Worm (Caenorhabditis elegans) whole organism, L4/young adult: ENCODE results near the gene R12B2.7.

Experiments
- dao-5 ChIP-seq: sonication (generic microtip); optimal IDR thresholded peaks from 2 replicates; lab custom pipeline; 2016; ENCODE audit warnings: missing genotype, missing genetic modification characterization, moderate library complexity, missing compliant biosample characterization
- him-1 ChIP-seq: sonication (generic microtip); optimal IDR thresholded peaks from 2 replicates; lab custom pipeline; 2016; ENCODE audit warnings: missing genotype, missing genetic modification reagents, missing genetic modification characterization, missing compliant biosample characterization

ce11 chrIII:5812672-5813071 is 2.2 kb upstream of the R12B2.7 start:
- TF ChIP-seq him-1 (tag; lab: Kevin White, UChicago) (no peak), dao-5 (tag; lab: Kevin White, UChicago) (no peak)
